Worm (Caenorhabditis elegans): ENCODE data around the gene F11A5.16.

Gene F11A5.16

ce11 chrV:16224027-16224426, 13.3 kb downstream of the F11A5.16 start, which contains the start of gene stdh-2:
TSS of gene stdh-2 (plus strand) at chrV:16224327.
- no peak for TF ChIP-seq dao-5 (tag; optimal IDR thresholded peaks at IDR 0.05)
- TF ChIP-seq him-1 (tag; optimal IDR thresholded peaks at IDR 0.05): no peak
- TF ChIP-seq W03F9.2 (tag; optimal IDR thresholded peaks at IDR 0.05): no peak

- TF ChIP-seq dao-5 (tag; optimal IDR thresholded peaks at IDR 0.05) (no peak), him-1 (tag; optimal IDR thresholded peaks at IDR 0.05) (no peak), W03F9.2 (tag; optimal IDR thresholded peaks at IDR 0.05) (no peak)
Measured at ce11 chrV:16225524-16226116, 14.9 kb downstream of the F11A5.16 start.

ce11 chrV:16226581-16226980, 15.8 kb downstream of the F11A5.16 start, which contains the start of gene F11A5.13:
TSS of gene F11A5.13 (minus strand) at chrV:16226681.
- TF ChIP-seq dao-5 (tag; optimal IDR thresholded peaks at IDR 0.05) (no peak), him-1 (tag; optimal IDR thresholded peaks at IDR 0.05) (no peak), W03F9.2 (tag; optimal IDR thresholded peaks at IDR 0.05) (no peak)

- TF ChIP-seq him-1 (tag; optimal IDR thresholded peaks at IDR 0.05): no peak
- no peak for TF ChIP-seq W03F9.2 (tag; optimal IDR thresholded peaks at IDR 0.05)
- TF ChIP-seq dao-5 (tag; optimal IDR thresholded peaks at IDR 0.05): no peak
Measured at ce11 chrV:16229439-16229838, 18.7 kb downstream of the F11A5.16 start.

- no peak for TF ChIP-seq dao-5 (tag; optimal IDR thresholded peaks at IDR 0.05)
- TF ChIP-seq W03F9.2 (tag; optimal IDR thresholded peaks at IDR 0.05): no peak
- TF ChIP-seq him-1 (tag; optimal IDR thresholded peaks at IDR 0.05): no peak
Measured at ce11 chrV:16229896-16230295, 19.1 kb downstream of the F11A5.16 start, which contains the start of the genes F21H7.2 and F21H7.12. TSS of gene F21H7.2 (minus strand) at chrV:16229996. TSS of gene F21H7.12 (plus strand) at chrV:16230165.

ce11 chrV:16232180-16232579, 21.4 kb downstream of the F11A5.16 start, which contains the start of gene gst-22:
TSS of gene gst-22 (minus strand) at chrV:16232282.
- TF ChIP-seq dao-5 (tag; optimal IDR thresholded peaks at IDR 0.05): no peak
- no peak for TF ChIP-seq him-1 (tag; optimal IDR thresholded peaks at IDR 0.05)
- no peak for TF ChIP-seq W03F9.2 (tag; optimal IDR thresholded peaks at IDR 0.05)

- TF ChIP-seq W03F9.2 (tag; optimal IDR thresholded peaks at IDR 0.05) (no peak), him-1 (tag; optimal IDR thresholded peaks at IDR 0.05) (no peak), dao-5 (tag; optimal IDR thresholded peaks at IDR 0.05) (no peak)
Measured at ce11 chrV:16233624-16234023, 22.9 kb downstream of the F11A5.16 start, which contains the start of gene clec-233. TSS of gene clec-233 (plus strand) at chrV:16233924.

- TF ChIP-seq dao-5 (tag; optimal IDR thresholded peaks at IDR 0.05) (no peak), W03F9.2 (tag; optimal IDR thresholded peaks at IDR 0.05) (no peak), him-1 (tag; optimal IDR thresholded peaks at IDR 0.05) (no peak)
Measured at ce11 chrV:16235135-16235534, 24.4 kb downstream of the F11A5.16 start, which contains the start of gene F21H7.3. TSS of gene F21H7.3 (minus strand) at chrV:16235235.

- TF ChIP-seq dao-5 (tag; optimal IDR thresholded peaks at IDR 0.05) (no peak), W03F9.2 (tag; optimal IDR thresholded peaks at IDR 0.05) (no peak), him-1 (tag; optimal IDR thresholded peaks at IDR 0.05) (no peak)
Measured at ce11 chrV:16235647-16236046, 24.9 kb downstream of the F11A5.16 start, which contains the start of gene srh-98. TSS of gene srh-98 (minus strand) at chrV:16235747.

- no peak for TF ChIP-seq him-1 (tag; optimal IDR thresholded peaks at IDR 0.05)
- no peak for TF ChIP-seq W03F9.2 (tag; optimal IDR thresholded peaks at IDR 0.05)
- no peak for TF ChIP-seq dao-5 (tag; optimal IDR thresholded peaks at IDR 0.05)
Measured at ce11 chrV:16237223-16237622, 26.5 kb downstream of the F11A5.16 start, which contains the start of gene F21H7.5. TSS of gene F21H7.5 (plus strand) at chrV:16237523.

ce11 chrV:16244078-16244477, 33.3 kb downstream of the F11A5.16 start, which contains the start of gene srh-104:
TSS of gene srh-104 (minus strand) at chrV:16244178.
- no peak for TF ChIP-seq him-1 (tag; optimal IDR thresholded peaks at IDR 0.05)
- no peak for TF ChIP-seq dao-5 (tag; optimal IDR thresholded peaks at IDR 0.05)
- TF ChIP-seq W03F9.2 (tag; optimal IDR thresholded peaks at IDR 0.05): no peak

ce11 chrV:16246579-16246978, 35.8 kb downstream of the F11A5.16 start, which contains the start of gene srh-95:
TSS of gene srh-95 (plus strand) at chrV:16246879.
- TF ChIP-seq W03F9.2 (tag; optimal IDR thresholded peaks at IDR 0.05): no peak
- TF ChIP-seq him-1 (tag; optimal IDR thresholded peaks at IDR 0.05): no peak
- TF ChIP-seq dao-5 (tag; optimal IDR thresholded peaks at IDR 0.05): no peak

ce11 chrV:16249105-16249504, 38.4 kb downstream of the F11A5.16 start:
- no peak for TF ChIP-seq dao-5 (tag; optimal IDR thresholded peaks at IDR 0.05)
- no peak for TF ChIP-seq him-1 (tag; optimal IDR thresholded peaks at IDR 0.05)
- no peak for TF ChIP-seq W03F9.2 (tag; optimal IDR thresholded peaks at IDR 0.05)

ce11 chrV:16253687-16254086, 42.9 kb downstream of the F11A5.16 start, which contains the start of gene gcy-20:
TSS of gene gcy-20 (minus strand) at chrV:16253787.
- no peak for TF ChIP-seq W03F9.2 (tag; optimal IDR thresholded peaks at IDR 0.05)
- no peak for TF ChIP-seq dao-5 (tag; optimal IDR thresholded peaks at IDR 0.05)
- TF ChIP-seq him-1 (tag; optimal IDR thresholded peaks at IDR 0.05): no peak
